Fruit fly (Drosophila melanogaster) whole organism, wandering third instar larva: Measurements from ENCODE around the gene Hecw.

Source experiments
- Abd-B ChIP-seq: fragments of >200 bp; optimal IDR thresholded peaks from 2 replicates; lab custom pipeline; 2017; ENCODE audit warnings: missing biosample characterization, missing genetic modification characterization
- CG32264 ChIP-seq: fragments of 200-800 bp; sonication (Bioruptor generic); optimal IDR thresholded peaks from 2 replicates; lab custom pipeline; 2016; ENCODE audit warnings: missing biosample characterization, missing genetic modification characterization
- CG9705 ChIP-seq: fragments of 200-800 bp; sonication (Bioruptor generic); optimal IDR thresholded peaks from 2 replicates; lab custom pipeline; 2018; ENCODE audit warnings: missing biosample characterization, mild to moderate bottlenecking, missing genetic modification characterization
- CrebA ChIP-seq: fragments of 200-800 bp; sonication (Bioruptor generic); optimal IDR thresholded peaks from 2 replicates; lab custom pipeline; 2016; ENCODE audit warnings: missing biosample characterization, mild to moderate bottlenecking, missing genetic modification characterization, borderline replicate concordance
- Dfd ChIP-seq: fragments of >200 bp; optimal IDR thresholded peaks from 2 replicates; lab custom pipeline; 2017; ENCODE audit warnings: missing biosample characterization, missing genetic modification characterization
- Dif ChIP-seq: fragments of 200-275, 200-300 bp; sonication (Bioruptor generic); optimal IDR thresholded peaks from 2 replicates; lab custom pipeline; 2018; ENCODE audit warnings: missing biosample characterization, missing genetic modification characterization; ENCODE audit not compliant: partially characterized antibody
- GATAd ChIP-seq: sonication (Bioruptor generic); optimal IDR thresholded peaks from 2 replicates; lab custom pipeline; 2016; ENCODE audit warnings: missing biosample characterization, missing genetic modification characterization
- HLH106 ChIP-seq: fragments of 200-800 bp; optimal IDR thresholded peaks from 3 replicates; lab custom pipeline; 2019; ENCODE audit warnings: missing biosample characterization, mild to moderate bottlenecking, missing genetic modification characterization, moderate library complexity
- Hnf4 ChIP-seq: fragments of 200-800 bp; sonication (Bioruptor generic); optimal IDR thresholded peaks from 2 replicates; lab custom pipeline; 2016; ENCODE audit warnings: missing biosample characterization, mild to moderate bottlenecking, missing genetic modification characterization
- Hr78 ChIP-seq: fragments of >200 bp; optimal IDR thresholded peaks from 2 replicates; lab custom pipeline; 2017; ENCODE audit warnings: missing biosample characterization, missing genetic modification characterization
- Hr83 ChIP-seq: fragments of 200-300 bp; sonication (Bioruptor generic); optimal IDR thresholded peaks from 2 replicates; lab custom pipeline; 2016; ENCODE audit warnings: missing biosample characterization, mild to moderate bottlenecking, missing genetic modification characterization, moderate library complexity; ENCODE audit not compliant: poor library complexity, severe bottlenecking
- Jra ChIP-seq: sonication (Bioruptor generic); optimal IDR thresholded peaks from 2 replicates; lab custom pipeline; 2016; ENCODE audit warnings: missing biosample characterization, missing genetic modification characterization
- Mio ChIP-seq: sonication (Bioruptor generic); optimal IDR thresholded peaks from 2 replicates; lab custom pipeline; 2016; ENCODE audit warnings: missing biosample characterization, missing genetic modification characterization
- Myc ChIP-seq: fragments of >200 bp; optimal IDR thresholded peaks from 2 replicates; lab custom pipeline; 2017
- N ChIP-seq: fragments of >200 bp; optimal IDR thresholded peaks from 2 replicates; lab custom pipeline; 2018; ENCODE audit warnings: missing biosample characterization, missing external identifiers, missing genetic modification characterization
- OdsH ChIP-seq: fragments of 200-800 bp; sonication (Bioruptor generic); optimal IDR thresholded peaks from 2 replicates; lab custom pipeline; 2016; ENCODE audit warnings: missing biosample characterization, mild to moderate bottlenecking, missing genetic modification characterization
- Rel ChIP-seq, 2 experiments: fragments of 200-800 bp; sonication (Bioruptor generic) in 1 of 2; optimal IDR thresholded peaks; 2 replicates in 1 of 2; 3 replicates in 1 of 2; lab custom pipeline; 2016 to 2019; ENCODE audit warnings: mild to moderate bottlenecking in 2 of 2, missing biosample characterization in 2 of 2, missing genetic modification characterization in 2 of 2, moderate library complexity in 1 of 2
- Sp1 ChIP-seq: fragments of 200-800 bp; sonication (Bioruptor generic); optimal IDR thresholded peaks from 3 replicates; lab custom pipeline; 2019; ENCODE audit warnings: missing biosample characterization, mild to moderate bottlenecking, missing genetic modification characterization, moderate library complexity
- Vsx2 ChIP-seq: fragments of 200-300, 225-300 bp; sonication (Bioruptor generic); optimal IDR thresholded peaks from 2 replicates; lab custom pipeline; 2018; ENCODE audit warnings: missing biosample characterization, missing genetic modification characterization; ENCODE audit not compliant: partially characterized antibody
- br ChIP-seq: fragments of 200-800 bp; sonication (Bioruptor generic); optimal IDR thresholded peaks from 2 replicates; lab custom pipeline; 2016; ENCODE audit warnings: missing biosample characterization, missing genetic modification characterization
- brk ChIP-seq: fragments of 200-800 bp; sonication (Bioruptor generic); optimal IDR thresholded peaks from 2 replicates; lab custom pipeline; 2016; ENCODE audit warnings: missing biosample characterization, mild to moderate bottlenecking, missing genetic modification characterization
- dl ChIP-seq, 2 experiments: fragments of 175-275, 200-275 bp in 1 of 2; fragments of 200-275 bp in 1 of 2; sonication (Bioruptor generic); optimal IDR thresholded peaks; lab custom pipeline; 2018; ENCODE audit warnings: mild to moderate bottlenecking in 2 of 2, missing biosample characterization in 2 of 2, missing genetic modification characterization in 2 of 2, moderate library complexity in 2 of 2; ENCODE audit not compliant: partially characterized antibody in 2 of 2, insufficient read depth in 1 of 2
- dmrt93B ChIP-seq: fragments of 200-800 bp; sonication (Bioruptor generic); optimal IDR thresholded peaks from 2 replicates; lab custom pipeline; 2018; ENCODE audit warnings: missing biosample characterization, mild to moderate bottlenecking, missing genetic modification characterization
- dsf ChIP-seq: sonication (Bioruptor generic); optimal IDR thresholded peaks from 2 replicates; lab custom pipeline; 2016; ENCODE audit warnings: missing biosample characterization, missing genetic modification characterization, borderline replicate concordance
- ey ChIP-seq: fragments of 200-800 bp; sonication (Bioruptor generic); optimal IDR thresholded peaks from 2 replicates; lab custom pipeline; 2016; ENCODE audit warnings: missing biosample characterization, missing genetic modification characterization
- foxo ChIP-seq, 2 experiments: fragments of 200-800 bp; sonication (Bioruptor generic); optimal IDR thresholded peaks; 2 replicates in 1 of 2; 3 replicates in 1 of 2; lab custom pipeline; 2016 to 2017; ENCODE audit warnings: missing biosample characterization in 2 of 2, missing genetic modification characterization in 2 of 2
- fru ChIP-seq: fragments of 200-800 bp; sonication (Bioruptor generic); optimal IDR thresholded peaks from 3 replicates; lab custom pipeline; 2016; ENCODE audit warnings: missing biosample characterization, mild to moderate bottlenecking, missing genetic modification characterization
- h ChIP-seq: fragments of 200-800 bp; sonication (Bioruptor generic); optimal IDR thresholded peaks from 3 replicates; lab custom pipeline; 2016; ENCODE audit warnings: missing biosample characterization, mild to moderate bottlenecking, missing genetic modification characterization
- jim ChIP-seq: fragments of 175-275, 200-325 bp; sonication (Bioruptor generic); optimal IDR thresholded peaks from 2 replicates; lab custom pipeline; 2016; ENCODE audit warnings: missing biosample characterization, mild to moderate bottlenecking, missing genetic modification characterization
- lola ChIP-seq: fragments of >200 bp; optimal IDR thresholded peaks from 2 replicates; lab custom pipeline; 2017; ENCODE audit warnings: missing biosample characterization, missing genetic modification characterization
- pan ChIP-seq: fragments of >200 bp; optimal IDR thresholded peaks from 2 replicates; lab custom pipeline; 2017
- psq ChIP-seq: fragments of 200-800 bp; sonication (Bioruptor generic); optimal IDR thresholded peaks from 3 replicates; lab custom pipeline; 2017; ENCODE audit warnings: missing biosample characterization, mild to moderate bottlenecking, missing genetic modification characterization, moderate library complexity
- rgr ChIP-seq: fragments of 200-800 bp; sonication (Bioruptor generic); optimal IDR thresholded peaks from 3 replicates; lab custom pipeline; 2016; ENCODE audit warnings: missing biosample characterization, mild to moderate bottlenecking, missing genetic modification characterization
- sage ChIP-seq: fragments of 200-800 bp; sonication (Bioruptor generic); optimal IDR thresholded peaks from 2 replicates; lab custom pipeline; 2016; ENCODE audit warnings: missing biosample characterization, mild to moderate bottlenecking, missing genetic modification characterization
- sv ChIP-seq: fragments of 200-800 bp; sonication (Bioruptor generic); optimal IDR thresholded peaks from 3 replicates; lab custom pipeline; 2016; ENCODE audit warnings: missing biosample characterization, missing genetic modification characterization
- tai ChIP-seq: sonication (Bioruptor generic); optimal IDR thresholded peaks from 2 replicates; lab custom pipeline; 2016; ENCODE audit warnings: missing biosample characterization, missing genetic modification characterization
- usp ChIP-seq: fragments of >200 bp; optimal IDR thresholded peaks from 2 replicates; lab custom pipeline; 2017; ENCODE audit warnings: missing biosample characterization, missing genetic modification characterization
- woc ChIP-seq: sonication (Bioruptor generic); optimal IDR thresholded peaks from 2 replicates; lab custom pipeline; 2016; ENCODE audit warnings: missing biosample characterization, mild to moderate bottlenecking, missing genetic modification characterization

The Hecw gene

dm6 chrX:9661491-9661890 lies 52.7 kb downstream of the Hecw start:
- TF ChIP-seq h (GFP tag; lab: Kevin White, UChicago), result peak; percentile 6
- no peak for TF ChIP-seq OdsH (GFP tag; lab: Kevin White, UChicago)
- no peak for TF ChIP-seq Rel (GFP tag; optimal IDR thresholded peaks at IDR 0.05; lab: Kevin White, UChicago)
- TF ChIP-seq Rel (tag; optimal IDR thresholded peaks at IDR 0.05; lab: Kevin White, UChicago), result peak; percentile 52

DNA sequence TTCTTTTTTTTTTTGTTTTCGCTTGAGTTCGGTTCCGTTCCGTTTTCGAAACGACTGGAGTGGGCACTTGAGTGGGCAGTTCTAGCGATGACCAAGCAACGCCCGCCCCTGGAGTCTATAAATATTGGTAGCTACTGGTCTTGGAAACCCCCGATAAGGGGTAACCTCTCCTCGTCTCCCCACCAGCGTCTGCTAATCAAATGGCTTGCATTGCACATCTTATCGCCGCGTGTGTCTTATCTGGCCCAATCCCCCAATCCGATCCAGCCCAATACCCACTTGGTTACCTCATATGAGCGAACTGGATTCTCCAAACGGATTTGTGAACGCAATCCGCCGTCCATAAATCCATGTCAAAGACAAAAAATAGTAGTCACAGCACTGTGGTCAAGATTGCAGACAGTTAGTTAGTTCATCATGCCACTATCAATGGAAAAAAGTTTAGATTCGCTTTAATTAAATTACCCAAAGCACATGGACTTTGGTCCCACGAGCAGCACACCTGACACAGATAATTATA lies 54.1 kb downstream of the Hecw start, which contains the start of gene CG3106:
CG3106 (minus strand) TSS at position 107 of the 520 bp plus-strand sequence.
- TF ChIP-seq Rel (GFP tag; optimal IDR thresholded peaks at IDR 0.05; lab: Kevin White, UChicago), result no peak
- TF ChIP-seq Rel (tag; optimal IDR thresholded peaks at IDR 0.05; lab: Kevin White, UChicago), result peak; percentile 96
- TF ChIP-seq h (GFP tag; lab: Kevin White, UChicago), result peak; percentile 33
- TF ChIP-seq Jra (GFP tag; lab: Kevin White, UChicago), result no peak
- no peak for TF ChIP-seq brk
- no peak for TF ChIP-seq dmrt93B

dm6 chrX:9663666-9664065 lies 54.9 kb downstream of the Hecw start:
- TF ChIP-seq pan (no peak), br (GFP tag; lab: Kevin White, UChicago) (no peak), Sp1 (no peak), lola (no peak), Hnf4 (GFP tag; lab: Kevin White, UChicago) (no peak), h (GFP tag; lab: Kevin White, UChicago) (no peak), foxo (GFP tag; optimal IDR thresholded peaks at IDR 0.05; lab: Kevin White, UChicago) (no peak), CG9705 (GFP tag; lab: Kevin White, UChicago) (no peak), CG32264 (GFP tag; lab: Kevin White, UChicago) (no peak), OdsH (GFP tag; lab: Kevin White, UChicago) (no peak), Hr83 (GFP tag; lab: Kevin White, UChicago) (no peak), Mio (no peak), ey (GFP tag; lab: Kevin White, UChicago) (no peak), sv (GFP tag; lab: Kevin White, UChicago) (no peak), Dif (GFP tag; lab: Kevin White, UChicago) (no peak), Vsx2 (GFP tag; lab: Kevin White, UChicago) (no peak), Jra (GFP tag; lab: Kevin White, UChicago) (no peak), fru (GFP tag; lab: Kevin White, UChicago) (no peak)

dm6 chrX:9664426-9664825 lies 55.7 kb downstream of the Hecw start:
- TF ChIP-seq CG9705 (GFP tag; lab: Kevin White, UChicago) (no peak), tai (GFP tag; lab: Kevin White, UChicago) (no peak), Vsx2 (GFP tag; lab: Kevin White, UChicago) (no peak), dl (GFP tag; optimal IDR thresholded peaks at IDR 0.05; lab: Kevin White, UChicago; ENCODE audit: insufficient read depth in 1 of 2, partially characterized antibody in 2 of 2) (no peak), Hnf4 (GFP tag; lab: Kevin White, UChicago) (peak; percentile 39), foxo (GFP tag; optimal IDR thresholded peaks at IDR 0.05; lab: Kevin White, UChicago) (no peak), Myc (lab: Kevin White, UChicago) (no peak), Hr78 (GFP tag; lab: Kevin White, UChicago) (no peak), OdsH (GFP tag; lab: Kevin White, UChicago) (peak; percentile 65), pan (no peak), usp (GFP tag; lab: Kevin White, UChicago) (no peak), CrebA (GFP tag; lab: Kevin White, UChicago) (no peak), psq (GFP tag; lab: Kevin White, UChicago) (peak; percentile 42), CG32264 (GFP tag; lab: Kevin White, UChicago) (no peak), fru (GFP tag; lab: Kevin White, UChicago) (peak; percentile 31), Abd-B (no peak), jim (no peak), ey (GFP tag; lab: Kevin White, UChicago) (peak; percentile 60), sv (GFP tag; lab: Kevin White, UChicago) (no peak), Sp1 (no peak), GATAd (GFP tag; lab: Kevin White, UChicago) (no peak), N (GFP tag; lab: Kevin White, UChicago) (no peak), h (GFP tag; lab: Kevin White, UChicago) (peak; percentile 73), Dfd (GFP tag; lab: Kevin White, UChicago) (no peak), Jra (GFP tag; lab: Kevin White, UChicago) (no peak), Rel (GFP tag; optimal IDR thresholded peaks at IDR 0.05; lab: Kevin White, UChicago) (no peak), Rel (tag; optimal IDR thresholded peaks at IDR 0.05; lab: Kevin White, UChicago) (no peak), lola (no peak), Dif (GFP tag; lab: Kevin White, UChicago) (no peak), rgr (GFP tag; lab: Kevin White, UChicago) (peak; percentile 73), dmrt93B (no peak), dsf (GFP tag; lab: Kevin White, UChicago) (no peak), HLH106 (peak; percentile 21), Hr83 (GFP tag; lab: Kevin White, UChicago) (no peak), Mio (no peak), br (GFP tag; lab: Kevin White, UChicago) (peak; percentile 65), sage (GFP tag; lab: Kevin White, UChicago) (no peak), woc (GFP tag; lab: Kevin White, UChicago) (no peak), brk (no peak)
